Fruit fly (Drosophila melanogaster) Kc167 (cell line): Measurements from ENCODE around the gene Pp2A-29B.

ENCODE experiments used
- Myc ChIP-seq: fragments of >200 bp; optimal IDR thresholded peaks from 2 replicates; lab custom pipeline; 2017; ENCODE audit warnings: missing external identifiers
- Sin3A ChIP-seq: fragments of >200 bp; optimal IDR thresholded peaks from 2 replicates; lab custom pipeline; 2018; ENCODE audit warnings: missing external identifiers
- h ChIP-seq: fragments of >200 bp; optimal IDR thresholded peaks from 3 replicates; lab custom pipeline; 2018; ENCODE audit warnings: missing external identifiers
- insv ChIP-seq: fragments of >200 bp; optimal IDR thresholded peaks from 3 replicates; lab custom pipeline; 2018; ENCODE audit warnings: missing external identifiers
- psq ChIP-seq: fragments of >200 bp; optimal IDR thresholded peaks from 2 replicates; lab custom pipeline; 2017; ENCODE audit warnings: missing external identifiers
- ttk ChIP-seq: sonication (Bioruptor generic); optimal IDR thresholded peaks from 2 replicates; lab custom pipeline; 2017; ENCODE audit warnings: missing external identifiers

dm6 chr2L:8392298-8392697 is 26.5 kb downstream of the Pp2A-29B start, which contains the start of gene CG42820:
- TF ChIP-seq ttk (lab: Kevin White, UChicago) (no peak), insv (lab: Kevin White, UChicago) (no peak), psq (lab: Kevin White, UChicago) (no peak), Myc (lab: Kevin White, UChicago) (no peak), Sin3A (lab: Kevin White, UChicago) (no peak), h (no peak)
